Fruit fly (Drosophila melanogaster) whole organism, prepupa: Measurements from ENCODE around the gene Top3beta.
A peak's percentile ranks its signal among the peaks of the same experiment; 100 is the strongest.

Source experiments
- Blimp-1 ChIP-seq: fragments of 200-800 bp; sonication (Bioruptor generic); optimal IDR thresholded peaks from 3 replicates; lab custom pipeline; 2017; ENCODE audit warnings: missing biosample characterization, missing genetic modification characterization, mild to moderate bottlenecking, moderate library complexity, missing genetic modification reagents
- CG10631 ChIP-seq: fragments of 200-800 bp; sonication (Bioruptor generic); optimal IDR thresholded peaks from 2 replicates; lab custom pipeline; 2016; ENCODE audit warnings: missing biosample characterization, missing genetic modification characterization
- CG10669 ChIP-seq: fragments of 200-800 bp; sonication (Bioruptor generic); optimal IDR thresholded peaks from 3 replicates; lab custom pipeline; 2018; ENCODE audit warnings: missing biosample characterization, mild to moderate bottlenecking, missing genetic modification characterization, moderate library complexity
- CG11762 ChIP-seq: fragments of 200-800 bp; sonication (Bioruptor generic); optimal IDR thresholded peaks from 3 replicates; lab custom pipeline; 2016; ENCODE audit warnings: missing biosample characterization, missing genetic modification characterization; ENCODE audit not compliant: insufficient read depth
- CG11902 ChIP-seq: fragments of 200-800 bp; sonication (Bioruptor generic); optimal IDR thresholded peaks from 3 replicates; lab custom pipeline; 2016; ENCODE audit warnings: missing biosample characterization, missing genetic modification characterization
- CG15336 ChIP-seq: fragments of 200-800 bp; sonication (Bioruptor generic); IDR thresholded peaks from 2 replicates; pipeline ENCODE4 v1.3.6; 2022; ENCODE audit warnings: missing biosample characterization, missing genetic modification characterization
- CG1621 ChIP-seq: fragments of 200-800 bp; sonication (Bioruptor generic); optimal IDR thresholded peaks from 3 replicates; lab custom pipeline; 2018; ENCODE audit warnings: missing biosample characterization, mild to moderate bottlenecking, missing genetic modification characterization
- CG3032 ChIP-seq: fragments of 200-800 bp; optimal IDR thresholded peaks from 2 replicates; lab custom pipeline; 2019; ENCODE audit warnings: missing biosample characterization, mild to moderate bottlenecking, missing genetic modification characterization, moderate library complexity
- CG31627 ChIP-seq: fragments of 200-800 bp; sonication (Bioruptor generic); optimal IDR thresholded peaks from 3 replicates; lab custom pipeline; 2016; ENCODE audit warnings: missing biosample characterization, missing genetic modification characterization
- CG32006 ChIP-seq: fragments of 200-800 bp; sonication (Bioruptor generic); optimal IDR thresholded peaks from 3 replicates; lab custom pipeline; 2017; ENCODE audit warnings: missing biosample characterization, mild to moderate bottlenecking, missing genetic modification characterization
- CG34406 ChIP-seq: fragments of 200-800 bp; sonication (Bioruptor generic); optimal IDR thresholded peaks from 3 replicates; lab custom pipeline; 2016; ENCODE audit warnings: missing biosample characterization, missing genetic modification characterization
- CG3919 ChIP-seq: fragments of 200-800 bp; sonication (Bioruptor generic); optimal IDR thresholded peaks from 3 replicates; lab custom pipeline; 2016; ENCODE audit warnings: missing biosample characterization, missing genetic modification characterization
- CG4318 ChIP-seq: fragments of 200-800 bp; sonication (Bioruptor generic); optimal IDR thresholded peaks from 3 replicates; lab custom pipeline; 2017; ENCODE audit warnings: missing biosample characterization, mild to moderate bottlenecking, missing genetic modification characterization
- CG6163 ChIP-seq: fragments of 200-800 bp; sonication (Bioruptor generic); IDR thresholded peaks from 3 replicates; pipeline ENCODE4 v1.3.6; 2022; ENCODE audit warnings: missing biosample characterization, missing genetic modification characterization
- CG6276 ChIP-seq: fragments of 200-800 bp; sonication (Bioruptor generic); optimal IDR thresholded peaks from 2 replicates; lab custom pipeline; 2017; ENCODE audit warnings: missing biosample characterization, mild to moderate bottlenecking, missing genetic modification characterization
- CG6792 ChIP-seq: fragments of 200-800 bp; sonication (Bioruptor generic); optimal IDR thresholded peaks from 3 replicates; lab custom pipeline; 2016; ENCODE audit warnings: missing biosample characterization, missing genetic modification characterization
- CG6854 ChIP-seq: fragments of 200-800 bp; sonication (Bioruptor generic); optimal IDR thresholded peaks from 2 replicates; lab custom pipeline; 2017; ENCODE audit warnings: missing biosample characterization, mild to moderate bottlenecking, missing genetic modification characterization
- CG7368 ChIP-seq: fragments of 200-800 bp; sonication (Bioruptor generic); optimal IDR thresholded peaks from 3 replicates; lab custom pipeline; 2016; ENCODE audit warnings: missing biosample characterization, missing genetic modification characterization
- CG8119 ChIP-seq: fragments of 200-800 bp; sonication (Bioruptor generic); IDR thresholded peaks from 3 replicates; pipeline ENCODE4 v1.3.6; 2022; ENCODE audit warnings: missing biosample characterization, missing genetic modification characterization
- CG8632 ChIP-seq: fragments of 200-800 bp; sonication (Bioruptor generic); optimal IDR thresholded peaks from 3 replicates; lab custom pipeline; 2016; ENCODE audit warnings: missing biosample characterization, missing genetic modification characterization
- Eip75B ChIP-seq: fragments of 200-800 bp; sonication (Bioruptor generic); optimal IDR thresholded peaks from 3 replicates; lab custom pipeline; 2016; ENCODE audit warnings: missing biosample characterization, missing genetic modification characterization
- Eip78C ChIP-seq: fragments of 200-800 bp; sonication (Bioruptor generic); peaks from one replicate; lab custom pipeline; 2016; ENCODE audit warnings: missing biosample characterization, missing genetic modification characterization
- Eip93F ChIP-seq: fragments of 200-800 bp; sonication (Bioruptor generic); optimal IDR thresholded peaks from 2 replicates; lab custom pipeline; 2016; ENCODE audit warnings: missing biosample characterization, mild to moderate bottlenecking, missing genetic modification characterization
- Gug ChIP-seq: fragments of 200-800 bp; sonication (Bioruptor generic); IDR thresholded peaks from 2 replicates; pipeline ENCODE4 v1.3.6; 2022; ENCODE audit warnings: missing biosample characterization, missing genetic modification characterization
- Hr4 ChIP-seq: fragments of 200-800 bp; sonication (Bioruptor generic); optimal IDR thresholded peaks from 3 replicates; lab custom pipeline; 2016; ENCODE audit warnings: missing biosample characterization, missing genetic modification characterization
- Met ChIP-seq: fragments of 200-800 bp; sonication (Bioruptor generic); optimal IDR thresholded peaks from 3 replicates; lab custom pipeline; 2016; ENCODE audit warnings: missing biosample characterization, missing genetic modification characterization
- Smox ChIP-seq: fragments of 200-800 bp; sonication (Bioruptor generic); optimal IDR thresholded peaks from 3 replicates; lab custom pipeline; 2016; ENCODE audit warnings: missing biosample characterization, missing genetic modification characterization
- Sox102F ChIP-seq: fragments of 200-800 bp; sonication (Bioruptor generic); optimal IDR thresholded peaks from 2 replicates; lab custom pipeline; 2016; ENCODE audit warnings: missing biosample characterization, mild to moderate bottlenecking, missing genetic modification characterization
- Sox14 ChIP-seq: fragments of 200-800 bp; sonication (Bioruptor generic); optimal IDR thresholded peaks from 3 replicates; lab custom pipeline; 2016; ENCODE audit warnings: missing biosample characterization, missing genetic modification characterization
- Sox15 ChIP-seq: fragments of 200-800 bp; sonication (Bioruptor generic); optimal IDR thresholded peaks from 3 replicates; lab custom pipeline; 2016; ENCODE audit warnings: missing biosample characterization, missing genetic modification characterization
- achi ChIP-seq: fragments of 200-800 bp; sonication (Bioruptor generic); optimal IDR thresholded peaks from 3 replicates; lab custom pipeline; 2016; ENCODE audit warnings: missing biosample characterization, missing genetic modification characterization
- cyc ChIP-seq: fragments of 200-800 bp; sonication (Bioruptor generic); optimal IDR thresholded peaks from 3 replicates; lab custom pipeline; 2016; ENCODE audit warnings: missing biosample characterization, missing genetic modification characterization
- dac ChIP-seq: fragments of 200-800 bp; sonication (Bioruptor generic); optimal IDR thresholded peaks from 2 replicates; lab custom pipeline; 2017; ENCODE audit warnings: missing biosample characterization, mild to moderate bottlenecking, missing genetic modification characterization
- dsx ChIP-seq: fragments of 200-800 bp; optimal IDR thresholded peaks from 3 replicates; lab custom pipeline; 2019; ENCODE audit warnings: missing biosample characterization, mild to moderate bottlenecking, missing genetic modification characterization, moderate library complexity; ENCODE audit not compliant: poor library complexity, severe bottlenecking
- eg ChIP-seq: fragments of 200-800 bp; sonication (Bioruptor generic); IDR thresholded peaks from 3 replicates; pipeline ENCODE4 v1.3.6; 2022; ENCODE audit warnings: missing biosample characterization, missing genetic modification characterization
- fd85E ChIP-seq: fragments of 200-800 bp; sonication (Bioruptor generic); optimal IDR thresholded peaks from 3 replicates; lab custom pipeline; 2016; ENCODE audit warnings: missing biosample characterization, missing genetic modification characterization
- fkh ChIP-seq: fragments of 200-800 bp; sonication (Bioruptor generic); optimal IDR thresholded peaks from 3 replicates; lab custom pipeline; 2017; ENCODE audit warnings: missing biosample characterization, mild to moderate bottlenecking, missing genetic modification characterization, moderate library complexity
- net ChIP-seq: fragments of 200-800 bp; sonication (Bioruptor generic); optimal IDR thresholded peaks from 3 replicates; lab custom pipeline; 2016; ENCODE audit warnings: missing biosample characterization, missing genetic modification characterization
- pdm3 ChIP-seq: fragments of 200-800 bp; sonication (Bioruptor generic); optimal IDR thresholded peaks from 3 replicates; lab custom pipeline; 2016; ENCODE audit warnings: missing biosample characterization, missing genetic modification characterization
- salr ChIP-seq, 2 experiments: fragments of 200-800 bp; sonication (Bioruptor generic); optimal IDR thresholded peaks; 3 replicates each; lab custom pipeline; 2016 to 2018; ENCODE audit warnings: missing biosample characterization in 2 of 2, missing genetic modification characterization in 2 of 2, mild to moderate bottlenecking in 1 of 2
- spab ChIP-seq: fragments of 200-800 bp; sonication (Bioruptor generic); optimal IDR thresholded peaks from 2 replicates; lab custom pipeline; 2017; ENCODE audit warnings: missing biosample characterization, mild to moderate bottlenecking, missing genetic modification characterization, missing genetic modification reagents
- ss ChIP-seq, 2 experiments: fragments of 200-800 bp; sonication (Bioruptor generic); optimal IDR thresholded peaks; 2 replicates in 1 of 2; 3 replicates in 1 of 2; lab custom pipeline; 2017 to 2018; ENCODE audit warnings: mild to moderate bottlenecking in 2 of 2, missing biosample characterization in 2 of 2, missing genetic modification characterization in 2 of 2, moderate library complexity in 1 of 2
- topi ChIP-seq: fragments of 200-800 bp; sonication (Bioruptor generic); optimal IDR thresholded peaks from 3 replicates; lab custom pipeline; 2016; ENCODE audit warnings: missing biosample characterization, missing genetic modification characterization
- vri ChIP-seq: fragments of 200-800 bp; sonication (Bioruptor generic); optimal IDR thresholded peaks from 3 replicates; lab custom pipeline; 2016; ENCODE audit warnings: missing biosample characterization, mild to moderate bottlenecking, missing genetic modification characterization

Top3beta gene

dm6 chrX:6265456-6265877 lies 22.3 kb downstream of the Top3beta start (continued):
- peak; percentile 86 for TF ChIP-seq CG1621 (tag; lab: Kevin White, UChicago)
- TF ChIP-seq Blimp-1 (GFP tag; lab: Kevin White, UChicago) = peak; percentile 44
- peak; percentile 92 for TF ChIP-seq CG10631
- TF ChIP-seq Gug (GFP tag; lab: Robert Waterston, UW) = peak; percentile 92
- TF ChIP-seq CG8119 (GFP tag; lab: Robert Waterston, UW) = peak; percentile 97
- TF ChIP-seq Sox102F (GFP tag; lab: Kevin White, UChicago) = peak; percentile 91
- peak; percentile 25 for TF ChIP-seq Eip93F (GFP tag; lab: Kevin White, UChicago)
- peak; percentile 71 for TF ChIP-seq fd85E (GFP tag; lab: Kevin White, UChicago)
- TF ChIP-seq net = peak; percentile 96
- peak; percentile 96 for TF ChIP-seq CG15336 (GFP tag; lab: Robert Waterston, UW)
- TF ChIP-seq CG11762 (GFP tag; lab: Kevin White, UChicago) = peak; percentile 92
- peak; percentile 87 for TF ChIP-seq CG11902 (GFP tag; lab: Kevin White, UChicago)
- peak; percentile 93 for TF ChIP-seq eg
- TF ChIP-seq cyc (GFP tag; lab: Kevin White, UChicago) = peak; percentile 85
- TF ChIP-seq Sox15 = peak; percentile 92
- peak; percentile 67 to 95 for TF ChIP-seq salr (GFP tag; optimal IDR thresholded peaks at IDR 0.05; lab: Kevin White, UChicago)
- peak; percentile 98 for TF ChIP-seq CG32006 (GFP tag; lab: Kevin White, UChicago)

dm6 chrX:6264456-6264855 lies 23.3 kb downstream of the Top3beta start:
- TF ChIP-seq CG11902 (GFP tag; lab: Kevin White, UChicago) = no peak
- no peak for TF ChIP-seq Eip78C (GFP tag; lab: Kevin White, UChicago)
- no peak for TF ChIP-seq CG6792 (GFP tag; lab: Kevin White, UChicago)
- no peak for TF ChIP-seq Hr4
- no peak for TF ChIP-seq CG15336 (GFP tag; lab: Robert Waterston, UW)

- TF ChIP-seq CG10631 (no peak), Eip75B (GFP tag; lab: Kevin White, UChicago) (peak; percentile 16), dsx (peak; percentile 1), vri (GFP tag; lab: Kevin White, UChicago) (no peak), cyc (GFP tag; lab: Kevin White, UChicago) (no peak), Smox (GFP tag; lab: Kevin White, UChicago) (no peak), CG8632 (GFP tag; lab: Kevin White, UChicago) (no peak), ss (GFP tag; optimal IDR thresholded peaks at IDR 0.05; lab: Kevin White, UChicago) (peak in 1 of 2 experiments; percentile 10), CG6276 (GFP tag; lab: Kevin White, UChicago) (peak; percentile 79), CG7368 (GFP tag; lab: Kevin White, UChicago) (no peak), Sox102F (GFP tag; lab: Kevin White, UChicago) (no peak), CG11902 (GFP tag; lab: Kevin White, UChicago) (no peak), Met (GFP tag; lab: Kevin White, UChicago) (peak; percentile 5), CG8119 (GFP tag; lab: Robert Waterston, UW) (peak; percentile 64; the same call in 2 of the 3 replicates), CG3919 (GFP tag; lab: Kevin White, UChicago) (peak; percentile 19), CG31627 (GFP tag; lab: Kevin White, UChicago) (no peak), CG1621 (tag; lab: Kevin White, UChicago) (no peak), Blimp-1 (GFP tag; lab: Kevin White, UChicago) (no peak), CG4318 (GFP tag; lab: Kevin White, UChicago) (peak; percentile 11), Sox14 (GFP tag; lab: Kevin White, UChicago) (peak; percentile 19), achi (GFP tag; lab: Kevin White, UChicago) (peak; percentile 37), salr (GFP tag; optimal IDR thresholded peaks at IDR 0.05; lab: Kevin White, UChicago) (peak in 1 of 2 experiments; percentile 25), CG34406 (no peak), CG3032 (tag; lab: Kevin White, UChicago) (peak; percentile 5), CG6792 (GFP tag; lab: Kevin White, UChicago) (peak; percentile 8), CG6854 (GFP tag; lab: Kevin White, UChicago) (no peak), CG10669 (GFP tag; lab: Kevin White, UChicago) (peak; percentile 21), fkh (GFP tag; lab: Kevin White, UChicago) (peak; percentile 68), topi (GFP tag; lab: Kevin White, UChicago) (peak; percentile 38), spab (GFP tag; lab: Kevin White, UChicago) (no peak), CG11762 (GFP tag; lab: Kevin White, UChicago) (peak; percentile 15), fd85E (GFP tag; lab: Kevin White, UChicago) (no peak), eg (peak; percentile 53; the same call in 2 of the 3 replicates), CG15336 (GFP tag; lab: Robert Waterston, UW) (peak; percentile 77), Hr4 (peak; percentile 67), Gug (GFP tag; lab: Robert Waterston, UW) (no peak), CG6163 (no peak), dac (GFP tag; lab: Kevin White, UChicago) (peak; percentile 55), pdm3 (GFP tag; lab: Kevin White, UChicago) (peak; percentile 52)
Observed at dm6 chrX:6263614-6264130, 24.1 kb downstream of the Top3beta start.
